Worm (Caenorhabditis elegans): ENCODE measurements around the gene cdh-10.

The cdh-10 gene

ce11 chrIV:2387970-2388705 lies 75.0 kb downstream of the cdh-10 start, which contains the start of gene sec-61.B:
Gene sec-61.B (minus strand): TSS chrIV:2388675.
- TF ChIP-seq lin-32 (GFP tag; optimal IDR thresholded peaks at IDR 0.05), result no peak
- no peak for TF ChIP-seq zip-8 (tag; optimal IDR thresholded peaks at IDR 0.05)
- no peak for TF ChIP-seq tbx-8 (GFP tag; optimal IDR thresholded peaks at IDR 0.05)
- no peak for TF ChIP-seq mab-5 (tag; optimal IDR thresholded peaks at IDR 0.05)
- no peak for TF ChIP-seq elt-1 (tag; optimal IDR thresholded peaks at IDR 0.05; ENCODE audit: borderline replicate concordance, insufficient read depth)
